Worm (Caenorhabditis elegans) whole organism, midembryonic: Measurements from ENCODE around the gene ZC373.5.

ENCODE experiments used
- T22C8.4 ChIP-seq: fragments of 200-800 bp; sonication (Bioruptor generic); IDR thresholded peaks from 2 replicates; pipeline ENCODE4 v1.3.6; 2022; ENCODE audit warnings: missing genetic modification characterization, missing compliant biosample characterization
- flt-1 ChIP-seq: fragments of 200-800 bp; sonication (Bioruptor generic); IDR thresholded peaks from 2 replicates; pipeline ENCODE4 v1.3.6; 2022; ENCODE audit warnings: missing genetic modification characterization, missing compliant biosample characterization
- klf-2 ChIP-seq: fragments of 200-800 bp; sonication (Bioruptor generic); conservative IDR thresholded peaks from 2 replicates; pipeline ENCODE4 v1.3.6; 2022; ENCODE audit warnings: missing genetic modification reagents, missing genetic modification characterization, missing compliant biosample characterization
- med-1 ChIP-seq: sonication (generic microtip); optimal IDR thresholded peaks from 2 replicates; lab custom pipeline; 2017; ENCODE audit warnings: missing genetic modification characterization, mild to moderate bottlenecking, missing compliant biosample characterization, antibody characterized with exemption, missing genetic modification reagents; ENCODE audit not compliant: insufficient read depth
- ref-1 ChIP-seq: fragments of 200-800 bp; sonication (Bioruptor generic); conservative IDR thresholded peaks from 2 replicates; pipeline ENCODE4 v1.3.6; 2022; ENCODE audit warnings: missing genetic modification reagents, missing genetic modification characterization, missing compliant biosample characterization
- tab-1 ChIP-seq: fragments of 200-800 bp; sonication (Bioruptor generic); IDR thresholded peaks from 2 replicates; pipeline ENCODE4 v1.3.6; 2022; ENCODE audit warnings: missing genetic modification characterization, missing compliant biosample characterization
- ztf-23 ChIP-seq: fragments of 200-800 bp; sonication (Bioruptor generic); IDR thresholded peaks from 2 replicates; pipeline ENCODE4 v1.3.6; 2022; ENCODE audit warnings: missing genetic modification reagents, missing genetic modification characterization, missing compliant biosample characterization
- ztf-29 ChIP-seq: fragments of 200-800 bp; sonication (Bioruptor generic); IDR thresholded peaks from 2 replicates; pipeline ENCODE4 v1.3.6; 2022; ENCODE audit warnings: missing genetic modification reagents, missing genetic modification characterization, missing compliant biosample characterization

DNA sequence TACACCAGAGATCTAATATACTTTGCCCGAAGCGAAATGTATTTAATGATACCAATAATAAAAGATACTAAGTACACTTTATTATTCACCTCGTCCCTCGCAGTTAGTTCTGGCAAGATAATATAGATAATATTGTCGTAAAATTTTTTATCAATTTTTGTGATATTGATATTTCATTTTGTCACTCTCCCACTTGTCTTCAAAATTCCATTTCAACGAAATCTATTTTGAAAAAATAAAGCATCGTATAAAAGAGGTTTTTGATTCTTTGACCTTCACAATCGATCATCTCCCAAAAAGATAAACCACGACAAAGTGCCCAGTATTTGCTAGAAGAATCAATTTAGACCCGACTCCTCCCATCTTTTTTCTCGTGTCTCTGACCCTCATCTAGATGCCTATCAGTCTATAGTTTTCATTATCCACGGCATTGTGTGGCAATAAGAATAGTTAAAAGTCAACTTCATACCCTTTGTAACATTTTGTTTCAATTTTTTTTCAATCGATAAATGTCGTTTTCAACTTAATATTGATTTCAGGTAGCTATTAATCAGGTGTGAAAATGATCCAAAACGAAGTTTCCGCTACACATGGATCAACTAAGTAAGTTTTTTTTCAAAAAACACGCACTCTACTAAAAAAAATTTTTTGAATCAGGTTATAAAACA is 20.3 kb downstream of the ZC373.5 start, which contains the start of gene cbs-1:
- no peak for TF ChIP-seq T22C8.4
- no peak for TF ChIP-seq tab-1 (GFP tag; lab: Robert Waterston, UW)
- TF ChIP-seq klf-2 (GFP tag; lab: Robert Waterston, UW) = no peak
- no peak for TF ChIP-seq flt-1 (GFP tag; lab: Robert Waterston, UW)
- no peak for TF ChIP-seq med-1 (GFP tag; lab: Kevin White, UChicago)
- no peak for TF ChIP-seq ztf-23 (GFP tag; lab: Robert Waterston, UW)
- TF ChIP-seq ztf-29 (GFP tag; lab: Robert Waterston, UW) = no peak
- no peak for TF ChIP-seq ref-1 (GFP tag; lab: Robert Waterston, UW)
